Fruit fly (Drosophila melanogaster) whole organism, embryonic: Measurements from ENCODE around the gene CG32163.
A peak's percentile ranks its signal among the peaks of the same experiment; 100 is the strongest.

Experiments
- Adf1 ChIP-seq: fragments of 200-800 bp; sonication (Bioruptor generic); IDR thresholded peaks from 2 replicates; pipeline ENCODE4 v1.3.6; 2022; ENCODE audit warnings: missing biosample characterization, missing genetic modification characterization
- Blimp-1 ChIP-seq: fragments of 200-800 bp; sonication (Bioruptor generic); optimal IDR thresholded peaks from 3 replicates; lab custom pipeline; 2018; ENCODE audit warnings: missing biosample characterization, missing genetic modification characterization, mild to moderate bottlenecking, moderate library complexity, missing genetic modification reagents
- CG10462 ChIP-seq: fragments of 200-800 bp; sonication (Bioruptor generic); optimal IDR thresholded peaks from 2 replicates; lab custom pipeline; 2016; ENCODE audit warnings: missing biosample characterization, missing genetic modification characterization
- CG1233 ChIP-seq: fragments of 200-800 bp; sonication (Bioruptor generic); optimal IDR thresholded peaks from 4 replicates; lab custom pipeline; 2018; ENCODE audit warnings: missing biosample characterization, mild to moderate bottlenecking, missing genetic modification characterization
- CG12659 ChIP-seq: fragments of 200-800 bp; sonication (Bioruptor generic); optimal IDR thresholded peaks from 3 replicates; lab custom pipeline; 2017; ENCODE audit warnings: mild to moderate bottlenecking, missing biosample characterization, missing genetic modification reagents, missing genetic modification characterization
- CG13123 ChIP-seq: fragments of 200-800 bp; sonication (Bioruptor generic); optimal IDR thresholded peaks from 2 replicates; lab custom pipeline; 2016; ENCODE audit warnings: missing biosample characterization, missing genetic modification characterization
- CG14050 ChIP-seq: fragments of 200-800 bp; sonication (Bioruptor generic); IDR thresholded peaks from 3 replicates; pipeline ENCODE4 v1.3.6; 2022; ENCODE audit warnings: missing biosample characterization, missing genetic modification characterization
- CG14860 ChIP-seq: fragments of 200-800 bp; sonication (Bioruptor generic); IDR thresholded peaks from 3 replicates; pipeline ENCODE4 v1.3.6; 2022; ENCODE audit warnings: missing biosample characterization, missing genetic modification characterization; ENCODE audit not compliant: partially characterized antibody
- CG15011 ChIP-seq: fragments of 200-800 bp; sonication (Bioruptor generic); optimal IDR thresholded peaks from 3 replicates; lab custom pipeline; 2018; ENCODE audit warnings: missing biosample characterization, mild to moderate bottlenecking, missing genetic modification characterization
- CG17385 ChIP-seq: fragments of 200-800 bp; sonication (Bioruptor generic); optimal IDR thresholded peaks from 3 replicates; lab custom pipeline; 2018; ENCODE audit warnings: missing biosample characterization, mild to moderate bottlenecking, missing genetic modification characterization
- CG17568 ChIP-seq: fragments of 200-800 bp; sonication (Bioruptor generic); optimal IDR thresholded peaks from 2 replicates; lab custom pipeline; 2018; ENCODE audit warnings: missing biosample characterization, mild to moderate bottlenecking, missing genetic modification characterization, moderate library complexity
- CG1792 ChIP-seq: fragments of 200-800 bp; sonication (Bioruptor generic); optimal IDR thresholded peaks from 2 replicates; lab custom pipeline; 2016; ENCODE audit warnings: missing biosample characterization, missing genetic modification characterization
- CG30403 ChIP-seq: fragments of 200-800 bp; sonication (Bioruptor generic); optimal IDR thresholded peaks from 3 replicates; lab custom pipeline; 2016; ENCODE audit warnings: missing biosample characterization, missing genetic modification characterization
- CG31365 ChIP-seq: fragments of 200-800 bp; sonication (Bioruptor generic); optimal IDR thresholded peaks from 2 replicates; lab custom pipeline; 2018; ENCODE audit warnings: missing biosample characterization, mild to moderate bottlenecking, missing genetic modification characterization
- CG3847 ChIP-seq: fragments of 200-800 bp; sonication (Bioruptor generic); IDR thresholded peaks from 2 replicates; pipeline ENCODE4 v1.3.6; 2022; ENCODE audit warnings: missing biosample characterization, missing genetic modification characterization
- CG4820 ChIP-seq: fragments of 200-800 bp; sonication (Bioruptor generic); optimal IDR thresholded peaks from 3 replicates; lab custom pipeline; 2016; ENCODE audit warnings: missing biosample characterization, missing genetic modification characterization
- CG6854 ChIP-seq: fragments of 200-800 bp; sonication (Bioruptor generic); optimal IDR thresholded peaks from 3 replicates; lab custom pipeline; 2017; ENCODE audit warnings: missing biosample characterization, mild to moderate bottlenecking, missing genetic modification characterization
- CG7372 ChIP-seq: fragments of 200-800 bp; sonication (Bioruptor generic); IDR thresholded peaks from 2 replicates; pipeline ENCODE4 v1.3.6; 2022; ENCODE audit warnings: missing biosample characterization, missing genetic modification characterization
- CG7839 ChIP-seq: fragments of 200-800 bp; sonication (Bioruptor generic); optimal IDR thresholded peaks from 3 replicates; lab custom pipeline; 2018; ENCODE audit warnings: missing biosample characterization, mild to moderate bottlenecking, missing genetic modification characterization, moderate library complexity
- CG7963 ChIP-seq: fragments of 200-800 bp; sonication (Bioruptor generic); IDR thresholded peaks from 3 replicates; pipeline ENCODE4 v1.3.6; 2022; ENCODE audit warnings: missing biosample characterization, missing genetic modification characterization; ENCODE audit not compliant: partially characterized antibody
- CG9797 ChIP-seq: fragments of 200-800 bp; sonication (Bioruptor generic); optimal IDR thresholded peaks from 3 replicates; lab custom pipeline; 2018; ENCODE audit warnings: missing biosample characterization, mild to moderate bottlenecking, missing genetic modification characterization
- CHES-1-like ChIP-seq: fragments of 200-800 bp; sonication (Bioruptor generic); optimal IDR thresholded peaks from 2 replicates; lab custom pipeline; 2016; ENCODE audit warnings: missing biosample characterization, missing genetic modification characterization
- Chrac-16 ChIP-seq: fragments of 200-800 bp; sonication (Bioruptor generic); optimal IDR thresholded peaks from 3 replicates; lab custom pipeline; 2016; ENCODE audit warnings: missing biosample characterization, missing genetic modification characterization
- D ChIP-seq, 2 experiments: fragments of 200-800 bp in 1 of 2; fragments of >200 bp in 1 of 2; sonication (Bioruptor generic) in 1 of 2; optimal IDR thresholded peaks; 2 replicates in 1 of 2; 3 replicates in 1 of 2; lab custom pipeline; 2017; ENCODE audit warnings: mild to moderate bottlenecking in 1 of 2, missing biosample characterization in 1 of 2, missing genetic modification characterization in 1 of 2, missing genetic modification reagents in 1 of 2
- Dip3 ChIP-seq: fragments of 200-800 bp; sonication (Bioruptor generic); optimal IDR thresholded peaks from 3 replicates; lab custom pipeline; 2016; ENCODE audit warnings: missing biosample characterization, missing genetic modification characterization
- Dll ChIP-seq: fragments of 200-800 bp; sonication (Bioruptor generic); IDR thresholded peaks from 4 replicates; pipeline ENCODE4 v1.3.6; 2022; ENCODE audit warnings: missing biosample characterization, missing genetic modification characterization; ENCODE audit not compliant: partially characterized antibody
- H2.0 ChIP-seq: fragments of 200-800 bp; sonication (Bioruptor generic); IDR thresholded peaks from 2 replicates; pipeline ENCODE4 v1.3.6; 2022; ENCODE audit warnings: missing biosample characterization, missing genetic modification characterization
- Hr3 ChIP-seq: fragments of 200-800 bp; sonication (Bioruptor generic); optimal IDR thresholded peaks from 3 replicates; lab custom pipeline; 2016; ENCODE audit warnings: missing biosample characterization, missing genetic modification characterization
- MBD-R2 ChIP-seq: fragments of 200-800 bp; sonication (Bioruptor generic); IDR thresholded peaks from 2 replicates; pipeline ENCODE4 v1.3.6; 2022; ENCODE audit warnings: missing biosample characterization, missing genetic modification characterization
- NFAT ChIP-seq: fragments of 200-800 bp; sonication (Bioruptor generic); IDR thresholded peaks from 2 replicates; pipeline ENCODE4 v1.3.6; 2022; ENCODE audit warnings: missing biosample characterization, missing genetic modification characterization
- Ptx1 ChIP-seq: fragments of 200-800 bp; sonication (Bioruptor generic); IDR thresholded peaks from 2 replicates; pipeline ENCODE4 v1.3.6; 2022; ENCODE audit warnings: missing biosample characterization, missing genetic modification characterization
- Side ChIP-seq: fragments of 200-800 bp; sonication (Bioruptor generic); optimal IDR thresholded peaks from 2 replicates; lab custom pipeline; 2016; ENCODE audit warnings: missing biosample characterization, missing genetic modification characterization
- Vsx1 ChIP-seq: fragments of 200-800 bp; sonication (Bioruptor generic); optimal IDR thresholded peaks from 2 replicates; lab custom pipeline; 2017; ENCODE audit warnings: missing biosample characterization, mild to moderate bottlenecking, missing genetic modification characterization, missing genetic modification reagents
- Xbp1 ChIP-seq: fragments of 200-800 bp; sonication (Bioruptor generic); optimal IDR thresholded peaks from 3 replicates; lab custom pipeline; 2016; ENCODE audit warnings: missing biosample characterization, mild to moderate bottlenecking, missing genetic modification characterization
- ab ChIP-seq: fragments of 200-800 bp; sonication (Bioruptor generic); optimal IDR thresholded peaks from 2 replicates; lab custom pipeline; 2016; ENCODE audit warnings: missing biosample characterization, missing genetic modification characterization
- abd-A ChIP-seq: fragments of 200-800 bp; sonication (Bioruptor generic); optimal IDR thresholded peaks from 3 replicates; lab custom pipeline; 2019; ENCODE audit warnings: missing biosample characterization, mild to moderate bottlenecking, missing genetic modification characterization, moderate library complexity
- br ChIP-seq: fragments of >200 bp; optimal IDR thresholded peaks from 2 replicates; lab custom pipeline; 2017
- corto ChIP-seq: fragments of 200-800 bp; sonication (Bioruptor generic); optimal IDR thresholded peaks from 2 replicates; lab custom pipeline; 2016; ENCODE audit warnings: missing biosample characterization, mild to moderate bottlenecking, missing genetic modification characterization, moderate library complexity
- crp ChIP-seq, 2 experiments: fragments of 200-800 bp; sonication (Bioruptor generic); optimal IDR thresholded peaks; 2 replicates in 1 of 2; 3 replicates in 1 of 2; lab custom pipeline; 2017; ENCODE audit warnings: missing biosample characterization in 2 of 2, missing genetic modification characterization in 2 of 2, mild to moderate bottlenecking in 1 of 2, moderate library complexity in 1 of 2
- dpn ChIP-seq, 2 experiments: fragments of 200-800 bp; sonication (Bioruptor generic); optimal IDR thresholded peaks; 3 replicates each; lab custom pipeline; 2016; ENCODE audit warnings: missing biosample characterization in 2 of 2, missing genetic modification characterization in 2 of 2
- fd96Cb ChIP-seq: fragments of 200-800 bp; sonication (Bioruptor generic); optimal IDR thresholded peaks from 2 replicates; lab custom pipeline; 2018; ENCODE audit warnings: missing biosample characterization, mild to moderate bottlenecking, missing genetic modification characterization, moderate library complexity
- gsb-n ChIP-seq: fragments of 200-800 bp; sonication (Bioruptor generic); optimal IDR thresholded peaks from 3 replicates; lab custom pipeline; 2018; ENCODE audit warnings: missing biosample characterization, mild to moderate bottlenecking, missing genetic modification characterization
- jigr1 ChIP-seq: fragments of 200-800 bp; sonication (Bioruptor generic); IDR thresholded peaks from 3 replicates; pipeline ENCODE4 v1.3.6; 2022; ENCODE audit warnings: missing biosample characterization, missing genetic modification characterization
- lilli ChIP-seq: fragments of 200-800 bp; sonication (Bioruptor generic); optimal IDR thresholded peaks from 3 replicates; lab custom pipeline; 2016; ENCODE audit warnings: missing biosample characterization, missing genetic modification characterization
- lmd ChIP-seq: fragments of 200-800 bp; sonication (Bioruptor generic); IDR thresholded peaks from 2 replicates; pipeline ENCODE4 v1.3.6; 2022; ENCODE audit warnings: missing biosample characterization, missing genetic modification characterization
- lola ChIP-seq, 3 experiments: fragments of >200 bp in 2 of 3; fragments of 200-800 bp in 1 of 3; sonication (Bioruptor generic) in 1 of 3; optimal IDR thresholded peaks; 2 replicates each; lab custom pipeline; 2017 to 2019; ENCODE audit warnings: missing biosample characterization in 3 of 3, missing genetic modification characterization in 3 of 3, mild to moderate bottlenecking in 1 of 3, moderate library complexity in 1 of 3
- pum ChIP-seq: fragments of 200-800 bp; sonication (Bioruptor generic); optimal IDR thresholded peaks from 2 replicates; lab custom pipeline; 2016; ENCODE audit warnings: missing biosample characterization, missing genetic modification characterization
- rib ChIP-seq: fragments of 200-800 bp; sonication (Bioruptor generic); IDR thresholded peaks from 2 replicates; pipeline ENCODE4 v1.3.6; 2022; ENCODE audit warnings: missing biosample characterization, missing genetic modification characterization
- row ChIP-seq: fragments of 200-800 bp; sonication (Bioruptor generic); IDR thresholded peaks from 3 replicates; pipeline ENCODE4 v1.3.6; 2022; ENCODE audit warnings: missing biosample characterization, missing genetic modification characterization
- sens ChIP-seq: fragments of 200-800 bp; sonication (Bioruptor generic); peaks from one replicate; lab custom pipeline; 2016; ENCODE audit warnings: missing biosample characterization, missing genetic modification characterization
- stc ChIP-seq: fragments of 200-800 bp; sonication (Bioruptor generic); IDR thresholded peaks from 2 replicates; pipeline ENCODE4 v1.3.6; 2022; ENCODE audit warnings: missing biosample characterization, missing genetic modification characterization

Gene CG32163

DNA sequence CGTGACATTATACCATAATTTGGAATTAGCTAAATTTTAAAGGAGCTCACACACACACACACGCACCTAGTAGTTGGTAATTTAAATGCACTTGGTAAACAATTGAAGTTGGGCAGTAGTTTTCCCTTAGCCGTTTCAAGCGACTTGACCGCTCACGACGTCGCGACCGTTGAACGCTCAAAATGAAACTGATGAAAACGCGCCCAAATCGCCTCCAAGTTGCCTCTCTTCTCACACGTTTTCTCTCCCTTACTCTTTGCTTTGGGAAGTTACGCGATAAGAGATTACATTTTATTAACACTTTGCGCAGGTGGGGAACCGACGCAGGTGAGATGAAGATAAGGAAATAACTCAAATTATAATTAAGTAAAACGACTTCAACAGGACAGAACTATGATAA lies 14.7 kb upstream of the CG32163 start (continued):
- TF ChIP-seq crp (GFP tag; optimal IDR thresholded peaks at IDR 0.05; lab: Kevin White, UChicago) (no peak), CG9797 (GFP tag; lab: Kevin White, UChicago) (no peak), CG7372 (no peak), gsb-n (tag; lab: Kevin White, UChicago) (no peak), lilli (GFP tag; lab: Kevin White, UChicago) (no peak), fd96Cb (tag; lab: Kevin White, UChicago) (no peak), CG31365 (tag; lab: Kevin White, UChicago) (no peak), Vsx1 (GFP tag; lab: Kevin White, UChicago) (peak; percentile 16), CG13123 (GFP tag; lab: Kevin White, UChicago) (no peak), jigr1 (GFP tag; lab: Robert Waterston, UW) (no peak), Dip3 (GFP tag; lab: Kevin White, UChicago) (no peak), CG17568 (GFP tag; lab: Kevin White, UChicago) (peak; percentile 9), CG1233 (no peak), br (lab: Kevin White, UChicago) (no peak), CG30403 (GFP tag; lab: Kevin White, UChicago) (no peak), lmd (GFP tag; lab: Robert Waterston, UW) (no peak), pum (GFP tag; lab: Kevin White, UChicago) (no peak), CG4820 (no peak), H2.0 (no peak), dpn (GFP tag; optimal IDR thresholded peaks at IDR 0.05; lab: Kevin White, UChicago) (peak in 1 of 2 experiments; percentile 0), CG3847 (no peak), Dll (GFP tag; lab: Robert Waterston, UW) (no peak), CG14860 (GFP tag; lab: Robert Waterston, UW) (no peak), rib (no peak), lola (GFP tag; optimal IDR thresholded peaks at IDR 0.05; lab: Kevin White, UChicago) (no peak), row (GFP tag; lab: Robert Waterston, UW) (no peak; the same call in 2 of the 3 replicates), CG10462 (GFP tag; lab: Kevin White, UChicago) (no peak), CG7963 (no peak), CG7839 (tag; lab: Kevin White, UChicago) (no peak), Xbp1 (GFP tag; lab: Kevin White, UChicago) (no peak), Blimp-1 (no peak), abd-A (tag; lab: Kevin White, UChicago) (no peak), Chrac-16 (no peak), CHES-1-like (GFP tag; lab: Kevin White, UChicago) (peak; percentile 1), CG15011 (GFP tag; lab: Kevin White, UChicago) (no peak), NFAT (GFP tag; lab: Robert Waterston, UW) (peak; percentile 54; the same call in 1 of the 2 replicates), Adf1 (no peak; the same call in 1 of the 2 replicates), corto (GFP tag; lab: Kevin White, UChicago) (no peak), D (optimal IDR thresholded peaks at IDR 0.05; lab: Kevin White, UChicago) (no peak), D (GFP tag; optimal IDR thresholded peaks at IDR 0.05; lab: Kevin White, UChicago) (no peak), MBD-R2 (GFP tag; lab: Robert Waterston, UW) (no peak), CG17385 (peak; percentile 35), ab (GFP tag; lab: Kevin White, UChicago) (no peak), Hr3 (GFP tag; lab: Kevin White, UChicago) (no peak), CG12659 (GFP tag; lab: Kevin White, UChicago) (no peak), CG1792 (GFP tag; lab: Kevin White, UChicago) (no peak), Side (GFP tag; lab: Kevin White, UChicago) (no peak), stc (GFP tag; lab: Robert Waterston, UW) (peak; percentile 34; the same call in 1 of the 2 replicates), CG6854 (GFP tag; lab: Kevin White, UChicago) (no peak), Ptx1 (GFP tag; lab: Robert Waterston, UW) (no peak), CG14050 (GFP tag; lab: Robert Waterston, UW) (no peak), sens (GFP tag; lab: Kevin White, UChicago) (peak; percentile 34)
